Fruit fly (Drosophila melanogaster) whole organism, wandering third instar larva: Measurements from ENCODE around the gene Gyc89Db.

ENCODE experiments used
- Dfd ChIP-seq: fragments of >200 bp; optimal IDR thresholded peaks from 2 replicates; lab custom pipeline; 2017; ENCODE audit warnings: missing biosample characterization, missing genetic modification characterization
- GATAd ChIP-seq: sonication (Bioruptor generic); optimal IDR thresholded peaks from 2 replicates; lab custom pipeline; 2016; ENCODE audit warnings: missing biosample characterization, missing genetic modification characterization
- Hr78 ChIP-seq: fragments of >200 bp; optimal IDR thresholded peaks from 2 replicates; lab custom pipeline; 2017; ENCODE audit warnings: missing biosample characterization, missing genetic modification characterization
- Rel ChIP-seq, 2 experiments: fragments of 200-800 bp; sonication (Bioruptor generic) in 1 of 2; optimal IDR thresholded peaks; 2 replicates in 1 of 2; 3 replicates in 1 of 2; lab custom pipeline; 2016 to 2019; ENCODE audit warnings: mild to moderate bottlenecking in 2 of 2, missing biosample characterization in 2 of 2, missing genetic modification characterization in 2 of 2, moderate library complexity in 1 of 2
- dl ChIP-seq, 2 experiments: fragments of 175-275, 200-275 bp in 1 of 2; fragments of 200-275 bp in 1 of 2; sonication (Bioruptor generic); optimal IDR thresholded peaks; lab custom pipeline; 2018; ENCODE audit warnings: mild to moderate bottlenecking in 2 of 2, missing biosample characterization in 2 of 2, missing genetic modification characterization in 2 of 2, moderate library complexity in 2 of 2; ENCODE audit not compliant: partially characterized antibody in 2 of 2, insufficient read depth in 1 of 2
- h ChIP-seq: fragments of 200-800 bp; sonication (Bioruptor generic); optimal IDR thresholded peaks from 3 replicates; lab custom pipeline; 2016; ENCODE audit warnings: missing biosample characterization, mild to moderate bottlenecking, missing genetic modification characterization
- jim ChIP-seq: fragments of 175-275, 200-325 bp; sonication (Bioruptor generic); optimal IDR thresholded peaks from 2 replicates; lab custom pipeline; 2016; ENCODE audit warnings: missing biosample characterization, mild to moderate bottlenecking, missing genetic modification characterization
- psq ChIP-seq: fragments of 200-800 bp; sonication (Bioruptor generic); optimal IDR thresholded peaks from 3 replicates; lab custom pipeline; 2017; ENCODE audit warnings: missing biosample characterization, mild to moderate bottlenecking, missing genetic modification characterization, moderate library complexity
- usp ChIP-seq: fragments of >200 bp; optimal IDR thresholded peaks from 2 replicates; lab custom pipeline; 2017; ENCODE audit warnings: missing biosample characterization, missing genetic modification characterization

- TF ChIP-seq jim (no peak), usp (GFP tag; lab: Kevin White, UChicago) (no peak), GATAd (GFP tag; lab: Kevin White, UChicago) (no peak), Rel (GFP tag; optimal IDR thresholded peaks at IDR 0.05; lab: Kevin White, UChicago) (no peak), Rel (tag; optimal IDR thresholded peaks at IDR 0.05; lab: Kevin White, UChicago) (no peak), h (GFP tag; lab: Kevin White, UChicago) (no peak), Dfd (GFP tag; lab: Kevin White, UChicago) (no peak), Hr78 (GFP tag; lab: Kevin White, UChicago) (no peak), psq (no peak), dl (GFP tag; optimal IDR thresholded peaks at IDR 0.05; lab: Kevin White, UChicago; ENCODE audit: insufficient read depth in 1 of 2, partially characterized antibody in 2 of 2) (no peak)
These were observed 51.5 kb downstream of the Gyc89Db start for dm6 chr3R:16528429-16528828.
